Fruit fly (Drosophila melanogaster) whole organism, pupa: ENCODE results near the gene CG7601.

Experiments
- CG10348 ChIP-seq: fragments of 200-800 bp; sonication (Bioruptor generic); IDR thresholded peaks from 2 replicates; pipeline ENCODE4 v1.3.6; 2022; ENCODE audit warnings: missing biosample characterization, missing genetic modification characterization
- CG12605 ChIP-seq: fragments of 200-800 bp; sonication (Bioruptor generic); IDR thresholded peaks from 2 replicates; pipeline ENCODE4 v1.3.6; 2022; ENCODE audit warnings: missing biosample characterization, missing genetic modification characterization
- CG13204 ChIP-seq: fragments of 200-800 bp; sonication (Bioruptor generic); optimal IDR thresholded peaks from 2 replicates; lab custom pipeline; 2018; ENCODE audit warnings: missing biosample characterization, mild to moderate bottlenecking, missing genetic modification characterization, moderate library complexity
- CG14655 ChIP-seq: fragments of 200-800 bp; sonication (Bioruptor generic); optimal IDR thresholded peaks from 3 replicates; lab custom pipeline; 2017; ENCODE audit warnings: mild to moderate bottlenecking, missing biosample characterization, missing genetic modification reagents, missing genetic modification characterization
- CG15710 ChIP-seq: fragments of 200-800 bp; sonication (Bioruptor generic); optimal IDR thresholded peaks from 2 replicates; lab custom pipeline; 2018; ENCODE audit warnings: missing biosample characterization, mild to moderate bottlenecking, missing genetic modification characterization, moderate library complexity
- CG17806 ChIP-seq: fragments of 200-800 bp; sonication (Bioruptor generic); optimal IDR thresholded peaks from 2 replicates; lab custom pipeline; 2018; ENCODE audit warnings: missing biosample characterization, mild to moderate bottlenecking, missing genetic modification characterization, moderate library complexity
- CG32121 ChIP-seq: fragments of 200-800 bp; sonication (Bioruptor generic); IDR thresholded peaks from 2 replicates; pipeline ENCODE4 v1.3.6; 2022; ENCODE audit warnings: missing biosample characterization, missing genetic modification characterization
- CG34367 ChIP-seq: fragments of 200-800 bp; sonication (Bioruptor generic); optimal IDR thresholded peaks from 2 replicates; lab custom pipeline; 2018; ENCODE audit warnings: missing biosample characterization, mild to moderate bottlenecking, missing genetic modification characterization
- CG4496 ChIP-seq: fragments of 200-800 bp; sonication (Bioruptor generic); IDR thresholded peaks from 3 replicates; pipeline ENCODE4 v1.3.6; 2022; ENCODE audit warnings: missing biosample characterization, missing genetic modification characterization
- CG8159 ChIP-seq: fragments of 200-800 bp; sonication (Bioruptor generic); optimal IDR thresholded peaks from 3 replicates; lab custom pipeline; 2018; ENCODE audit warnings: missing biosample characterization, mild to moderate bottlenecking, missing genetic modification characterization, moderate library complexity
- CG8301 ChIP-seq: fragments of 200-800 bp; sonication (Bioruptor generic); optimal IDR thresholded peaks from 2 replicates; lab custom pipeline; 2018; ENCODE audit warnings: missing biosample characterization, mild to moderate bottlenecking, missing genetic modification characterization
- CG9948 ChIP-seq: fragments of 200-800 bp; sonication (Bioruptor generic); optimal IDR thresholded peaks from 2 replicates; lab custom pipeline; 2018; ENCODE audit warnings: missing biosample characterization, mild to moderate bottlenecking, missing genetic modification characterization, moderate library complexity
- D1 ChIP-seq: fragments of 200-800 bp; sonication (Bioruptor generic); optimal IDR thresholded peaks from 2 replicates; lab custom pipeline; 2018; ENCODE audit warnings: missing biosample characterization, mild to moderate bottlenecking, missing genetic modification characterization, moderate library complexity
- EcR ChIP-seq: fragments of 200-800 bp; sonication (Bioruptor generic); optimal IDR thresholded peaks from 3 replicates; lab custom pipeline; 2019; ENCODE audit warnings: missing biosample characterization, missing genetic modification characterization, mild to moderate bottlenecking, moderate library complexity, missing genetic modification reagents
- Ets98B ChIP-seq: fragments of 200-800 bp; sonication (Bioruptor generic); IDR thresholded peaks from 2 replicates; pipeline ENCODE4 v1.3.6; 2022; ENCODE audit warnings: missing biosample characterization, missing genetic modification characterization
- Pif1A ChIP-seq: fragments of 200-800 bp; sonication (Bioruptor generic); optimal IDR thresholded peaks from 3 replicates; lab custom pipeline; 2016; ENCODE audit warnings: missing biosample characterization, missing genetic modification characterization
- Pif1B ChIP-seq: fragments of 200-800 bp; sonication (Bioruptor generic); optimal IDR thresholded peaks from 3 replicates; lab custom pipeline; 2016; ENCODE audit warnings: missing biosample characterization, missing genetic modification characterization
- Snoo ChIP-seq: fragments of 200-800 bp; sonication (Bioruptor generic); optimal IDR thresholded peaks from 3 replicates; lab custom pipeline; 2017; ENCODE audit warnings: missing biosample characterization, mild to moderate bottlenecking, missing genetic modification characterization, inconsistent platforms
- fd96Ca ChIP-seq: fragments of 200-800 bp; sonication (Bioruptor generic); IDR thresholded peaks from 3 replicates; pipeline ENCODE4 v1.3.6; 2022; ENCODE audit warnings: missing biosample characterization, missing genetic modification characterization
- gl ChIP-seq: fragments of 200-800 bp; sonication (Bioruptor generic); optimal IDR thresholded peaks from 2 replicates; lab custom pipeline; 2018; ENCODE audit warnings: missing biosample characterization, mild to moderate bottlenecking, missing genetic modification characterization
- rn ChIP-seq: fragments of 200-800 bp; sonication (Bioruptor generic); IDR thresholded peaks from 2 replicates; pipeline ENCODE4 v1.3.6; 2022; ENCODE audit warnings: missing biosample characterization, missing genetic modification characterization

CG7601 gene

DNA sequence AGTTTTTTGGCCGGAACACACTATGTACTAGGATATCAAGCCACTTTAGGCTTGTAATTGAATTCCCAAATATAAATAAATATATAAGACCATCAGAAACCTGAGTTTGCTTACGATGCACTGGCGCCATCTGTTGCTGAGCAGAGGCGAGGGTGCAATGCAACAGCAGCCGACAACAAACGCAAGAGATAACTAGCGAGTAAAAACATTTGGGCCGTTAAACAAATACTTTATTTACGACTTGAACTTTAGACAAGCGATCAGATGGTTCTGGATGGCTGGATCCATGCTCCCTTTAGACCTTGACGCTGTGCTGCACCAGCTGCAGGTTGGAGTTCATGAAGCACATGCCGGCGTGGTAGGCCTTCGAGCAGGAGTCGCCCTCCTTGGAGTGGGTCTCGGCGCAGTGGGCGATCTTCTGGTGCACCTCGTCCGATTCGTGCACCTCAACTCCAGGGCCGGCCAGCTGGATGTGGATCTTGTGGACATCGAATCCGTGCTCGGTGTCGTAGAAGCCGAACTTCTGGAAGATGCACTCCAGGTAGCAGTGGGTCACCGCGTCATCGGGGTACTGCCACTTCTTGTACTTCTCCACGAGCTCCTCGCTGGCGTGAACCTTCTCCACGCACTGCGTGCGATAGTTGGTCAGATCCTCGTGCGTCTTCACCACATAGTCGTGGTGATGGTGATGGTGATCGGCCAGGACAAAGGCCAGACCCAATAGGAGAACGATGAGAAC lies 20.3 kb downstream of the CG7601 start:
- TF ChIP-seq Ets98B (GFP tag; lab: Robert Waterston, UW) = no peak
- TF ChIP-seq CG14655 (GFP tag; lab: Kevin White, UChicago) = no peak
- TF ChIP-seq CG8159 (tag; lab: Kevin White, UChicago) = no peak
- no peak for TF ChIP-seq CG10348 (GFP tag; lab: Robert Waterston, UW)
- TF ChIP-seq Pif1B = no peak
- no peak for TF ChIP-seq CG34367 (tag; lab: Kevin White, UChicago)
- no peak for TF ChIP-seq fd96Ca (GFP tag; lab: Robert Waterston, UW)
- TF ChIP-seq CG32121 = no peak

dm6 chr3R:29715277-29715676 lies 21.3 kb downstream of the CG7601 start, which contains the start of gene Dup99B:
Dup99B (minus strand) TSS chr3R:29715377.
- no peak for TF ChIP-seq CG34367 (tag; lab: Kevin White, UChicago)

dm6 chr3R:29714314-29714713 lies 22.2 kb downstream of the CG7601 start, which contains the start of gene Obp99d:
Obp99d (plus strand) TSS chr3R:29714505.
- TF ChIP-seq Ets98B (GFP tag; lab: Robert Waterston, UW) (no peak), Pif1B (no peak), gl (tag; lab: Kevin White, UChicago) (no peak), CG9948 (tag; lab: Kevin White, UChicago) (no peak), EcR (GFP tag; lab: Kevin White, UChicago) (no peak), CG32121 (no peak), fd96Ca (GFP tag; lab: Robert Waterston, UW) (no peak), CG15710 (tag; lab: Kevin White, UChicago) (no peak)

DNA sequence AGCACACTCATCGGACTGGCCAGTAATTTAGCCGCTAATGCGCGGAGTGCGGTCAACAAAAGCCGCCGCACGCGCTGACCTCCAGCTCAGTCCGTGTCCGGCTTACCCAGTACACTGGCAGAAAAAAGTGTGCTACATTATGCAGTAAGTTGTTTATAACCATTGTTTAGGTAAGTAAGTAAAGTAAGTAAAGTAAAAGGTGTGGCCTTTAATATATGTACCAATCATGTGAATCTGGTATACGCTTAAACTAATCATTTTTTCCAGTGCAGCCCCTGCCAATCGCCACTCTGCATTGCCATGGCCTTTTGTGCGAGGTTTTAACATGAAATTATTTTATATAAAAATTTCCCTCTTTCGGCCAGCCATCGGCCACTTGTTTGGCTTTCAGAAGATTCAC lies 25.1 kb downstream of the CG7601 start:
- TF ChIP-seq CG10348 (GFP tag; lab: Robert Waterston, UW) (no peak), D1 (tag; lab: Kevin White, UChicago) (no peak), Ets98B (GFP tag; lab: Robert Waterston, UW) (no peak), EcR (GFP tag; lab: Kevin White, UChicago) (no peak)

DNA sequence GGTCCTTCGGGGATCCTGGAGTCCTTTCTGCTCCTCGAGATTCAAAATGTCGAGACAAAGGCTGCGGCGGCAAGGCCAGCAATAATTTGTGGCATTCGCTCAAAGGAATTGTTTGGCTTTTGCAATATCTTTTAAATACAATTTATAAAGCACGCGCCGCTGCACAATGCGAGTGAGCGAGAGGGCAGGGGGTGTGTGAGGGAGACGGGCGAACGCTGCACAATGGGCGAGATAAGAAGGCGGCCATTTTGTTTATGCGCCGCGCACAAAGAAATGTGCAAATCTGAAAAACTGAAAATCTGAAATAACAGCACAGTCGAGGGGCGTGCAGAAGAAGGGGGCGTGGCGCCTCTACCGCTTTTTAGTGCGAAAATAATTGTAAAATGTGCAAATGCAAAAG lies 28.2 kb downstream of the CG7601 start:
- TF ChIP-seq CG32121 (no peak), CG8301 (no peak), CG14655 (GFP tag; lab: Kevin White, UChicago) (no peak), CG9948 (tag; lab: Kevin White, UChicago) (no peak), CG17806 (tag; lab: Kevin White, UChicago) (no peak), fd96Ca (GFP tag; lab: Robert Waterston, UW) (no peak), CG4496 (GFP tag; lab: Robert Waterston, UW) (no peak), Ets98B (GFP tag; lab: Robert Waterston, UW) (no peak), CG8159 (tag; lab: Kevin White, UChicago) (no peak), CG15710 (tag; lab: Kevin White, UChicago) (no peak), CG12605 (GFP tag; lab: Robert Waterston, UW) (no peak), CG34367 (tag; lab: Kevin White, UChicago) (no peak), Snoo (no peak), D1 (tag; lab: Kevin White, UChicago) (no peak), EcR (GFP tag; lab: Kevin White, UChicago) (no peak), CG10348 (GFP tag; lab: Robert Waterston, UW) (no peak), Pif1B (no peak), CG13204 (GFP tag; lab: Kevin White, UChicago) (no peak), rn (GFP tag; lab: Robert Waterston, UW) (no peak)
- TF ChIP-seq, all 21 proteins: peak for 0

- TF ChIP-seq CG34367 (tag; lab: Kevin White, UChicago) (no peak), CG4496 (GFP tag; lab: Robert Waterston, UW) (no peak), CG14655 (GFP tag; lab: Kevin White, UChicago) (no peak), rn (GFP tag; lab: Robert Waterston, UW) (no peak), CG32121 (no peak), Snoo (no peak), D1 (tag; lab: Kevin White, UChicago) (no peak), CG8159 (tag; lab: Kevin White, UChicago) (no peak)
Observed at dm6 chr3R:29707258-29707657, 29.3 kb downstream of the CG7601 start.

- no peak for TF ChIP-seq CG10348 (GFP tag; lab: Robert Waterston, UW)
- no peak for TF ChIP-seq CG17806 (tag; lab: Kevin White, UChicago)
- no peak for TF ChIP-seq CG4496 (GFP tag; lab: Robert Waterston, UW)
- no peak for TF ChIP-seq Pif1A
- TF ChIP-seq Pif1B = no peak
- no peak for TF ChIP-seq D1 (tag; lab: Kevin White, UChicago)
- TF ChIP-seq CG9948 (tag; lab: Kevin White, UChicago) = no peak
- TF ChIP-seq Ets98B (GFP tag; lab: Robert Waterston, UW) = no peak
- no peak for TF ChIP-seq CG15710 (tag; lab: Kevin White, UChicago)
Observed at dm6 chr3R:29705789-29706303, 30.7 kb downstream of the CG7601 start.
